Worm (Caenorhabditis elegans) whole organism, mixed stage, embryonic: ENCODE measurements around the gene akt-1.

Experiments
- elt-3 ChIP-seq: fragments of 150-350 bp; optimal IDR thresholded peaks from 2 replicates; lab custom pipeline; 2014; ENCODE audit warnings: missing biosample characterization, missing genetic modification characterization
- pha-4 ChIP-seq: fragments of 150-350 bp; optimal IDR thresholded peaks from 2 replicates; lab custom pipeline; 2018; ENCODE audit warnings: missing biosample characterization, missing genetic modification reagents, missing genetic modification characterization
- unc-62 ChIP-seq: fragments of 150-350 bp; optimal IDR thresholded peaks from 2 replicates; lab custom pipeline; 2014; ENCODE audit warnings: missing biosample characterization, missing genetic modification reagents, missing genetic modification characterization

DNA sequence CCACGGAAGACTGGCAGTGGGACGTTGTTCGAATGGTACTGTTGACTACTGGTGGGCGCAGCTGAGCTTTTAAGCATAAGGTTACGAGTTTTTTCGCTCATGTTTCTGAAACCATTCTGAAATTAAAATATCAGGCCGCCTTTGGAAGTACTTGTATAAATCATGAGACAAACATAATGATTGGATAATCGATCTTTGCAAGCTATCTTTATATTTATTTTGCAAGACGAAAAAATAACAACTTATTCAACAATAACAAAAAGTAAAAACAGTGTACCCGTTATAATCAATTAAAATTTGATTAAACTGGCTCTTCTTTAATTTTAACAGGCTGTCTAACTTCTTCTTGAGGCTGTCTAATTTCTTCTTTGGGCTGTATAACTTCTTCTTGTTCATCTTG is 43.2 kb upstream of the akt-1 start, which contains the start of gene ZK856.16:
- no peak for TF ChIP-seq pha-4 (tag; lab: Kevin White, UChicago)
- no peak for TF ChIP-seq elt-3 (tag; lab: Kevin White, UChicago)
- TF ChIP-seq unc-62 (GFP tag; lab: Kevin White, UChicago): no peak
